Worm (Caenorhabditis elegans) whole organism, late embryonic: Measurements from ENCODE around the gene ntr-2.

Experiments used
- elt-2 ChIP-seq: sonication (generic microtip); optimal IDR thresholded peaks from 2 replicates; lab custom pipeline; 2016; ENCODE audit warnings: missing genetic modification reagents, missing genetic modification characterization, missing compliant biosample characterization
- hlh-6 ChIP-seq: sonication (generic microtip); optimal IDR thresholded peaks from 2 replicates; lab custom pipeline; 2016; ENCODE audit warnings: missing genotype, missing genetic modification characterization, missing compliant biosample characterization
- odd-2 ChIP-seq: sonication (generic microtip); optimal IDR thresholded peaks from 2 replicates; lab custom pipeline; 2017; ENCODE audit warnings: antibody characterized with exemption, mild to moderate bottlenecking, missing genetic modification characterization, missing compliant biosample characterization

DNA sequence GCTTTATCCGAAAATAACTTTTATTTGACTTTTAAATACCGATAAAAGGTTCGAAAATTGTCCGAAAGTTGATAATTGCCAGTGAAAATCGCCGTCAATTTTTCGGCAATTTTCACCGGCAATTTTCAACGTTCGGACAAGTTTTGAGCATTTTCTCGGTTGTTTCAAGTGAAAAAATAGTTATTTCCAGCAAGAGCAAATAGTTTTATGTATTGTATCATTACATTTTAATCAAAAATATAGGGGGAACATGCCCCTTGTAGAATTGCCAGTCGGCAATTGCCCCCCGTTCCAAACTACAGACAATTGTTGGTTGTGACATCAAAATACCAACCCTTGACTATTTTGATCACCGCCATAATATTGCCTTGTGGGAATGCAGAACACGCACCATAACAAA is 33.7 kb upstream of the ntr-2 start, which contains the start of gene rgs-10:
- TF ChIP-seq odd-2 (no peak), elt-2 (tag; lab: Kevin White, UChicago) (no peak), hlh-6 (tag; lab: Kevin White, UChicago) (no peak)
